Worm (Caenorhabditis elegans) whole organism, midembryonic: Measurements from ENCODE around the gene mdt-8.

Experiments
- flt-1 ChIP-seq: fragments of 200-800 bp; sonication (Bioruptor generic); IDR thresholded peaks from 2 replicates; pipeline ENCODE4 v1.3.6; 2022; ENCODE audit warnings: missing genetic modification characterization, missing compliant biosample characterization
- tab-1 ChIP-seq: fragments of 200-800 bp; sonication (Bioruptor generic); IDR thresholded peaks from 2 replicates; pipeline ENCODE4 v1.3.6; 2022; ENCODE audit warnings: missing genetic modification characterization, missing compliant biosample characterization

DNA sequence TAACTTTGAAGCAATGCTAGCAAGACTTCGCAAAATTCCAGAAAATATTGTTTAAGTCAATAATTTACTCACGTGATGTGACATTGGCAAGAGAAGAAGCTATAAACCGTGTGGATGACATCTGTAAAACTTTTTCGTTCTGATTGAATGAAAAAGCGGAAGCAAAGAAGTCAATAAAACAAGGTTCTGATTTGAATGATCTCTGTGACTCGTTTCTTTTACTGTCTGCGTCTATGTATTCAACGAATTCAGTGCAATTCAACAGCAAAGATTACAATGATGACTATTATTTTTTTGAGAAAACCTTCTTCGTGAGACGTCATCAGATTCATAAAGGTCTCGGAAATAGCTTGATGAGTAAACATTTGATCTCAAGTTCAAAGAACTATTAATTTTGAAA, 40.8 kb downstream of the mdt-8 start, which contains the start of gene hacl-1:
- no peak for TF ChIP-seq flt-1
- no peak for TF ChIP-seq tab-1 (GFP tag; lab: Robert Waterston, UW)
